Worm (Caenorhabditis elegans): ENCODE results near the gene H39E20.1.

H39E20.1 gene

ce11 chrX:1397516-1397915 is at the start of gene H39E20.1:
H39E20.1 (minus strand) TSS chrX:1397616.
- TF ChIP-seq mep-1 (tag; optimal IDR thresholded peaks at IDR 0.05) = no peak
- TF ChIP-seq cnd-1 (tag; optimal IDR thresholded peaks at IDR 0.05) = no peak

ce11 chrX:1446593-1447141 is 49.3 kb upstream of the H39E20.1 start, which contains the start of gene zfp-3:
zfp-3 (minus strand) TSS chrX:1446643.
- peak; percentile 93 for TF ChIP-seq pha-4 (tag; optimal IDR thresholded peaks at IDR 0.05)
- TF ChIP-seq nhr-2 (tag; optimal IDR thresholded peaks at IDR 0.05) = no peak
- TF ChIP-seq nhr-28 (tag; optimal IDR thresholded peaks at IDR 0.05) = no peak
- no peak for TF ChIP-seq elt-3 (tag; optimal IDR thresholded peaks at IDR 0.05)
- TF ChIP-seq mab-5 (tag; optimal IDR thresholded peaks at IDR 0.05) = no peak
- TF ChIP-seq lsy-2 (tag; optimal IDR thresholded peaks at IDR 0.05) = peak; percentile 44
- peak; percentile 60 for TF ChIP-seq unc-120 (tag; optimal IDR thresholded peaks at IDR 0.05; ENCODE audit: poor library complexity, severe bottlenecking)
- TF ChIP-seq zip-8 (tag; optimal IDR thresholded peaks at IDR 0.05) = no peak
- TF ChIP-seq mep-1 (tag; optimal IDR thresholded peaks at IDR 0.05) = peak; percentile 83
- TF ChIP-seq ceh-39 (tag; optimal IDR thresholded peaks at IDR 0.05) = peak; percentile 98
- peak; percentile 66 for TF ChIP-seq sptf-1 (tag; optimal IDR thresholded peaks at IDR 0.05)
- peak; percentile 63 for TF ChIP-seq hlh-1 (tag; optimal IDR thresholded peaks at IDR 0.05)
- peak; percentile 92 for TF ChIP-seq lin-13 (tag; optimal IDR thresholded peaks at IDR 0.05)
- TF ChIP-seq nhr-76 (tag; optimal IDR thresholded peaks at IDR 0.05) = no peak
- no peak for TF ChIP-seq snpc-4 (tag; optimal IDR thresholded peaks at IDR 0.05)
- TF ChIP-seq unc-39 (tag; optimal IDR thresholded peaks at IDR 0.05) = no peak
- TF ChIP-seq sem-2 (GFP tag; optimal IDR thresholded peaks at IDR 0.05) = no peak
- TF ChIP-seq nhr-237 (tag; optimal IDR thresholded peaks at IDR 0.05) = peak; percentile 90
- peak; percentile 72 for TF ChIP-seq unc-62 (GFP tag; optimal IDR thresholded peaks at IDR 0.05)
- peak; percentile 55 for TF ChIP-seq ztf-11 (tag; optimal IDR thresholded peaks at IDR 0.05)
- no peak for TF ChIP-seq flh-1 (GFP tag; optimal IDR thresholded peaks at IDR 0.05)
- TF ChIP-seq ces-1 (GFP tag; optimal IDR thresholded peaks at IDR 0.05) = peak; percentile 83
- no peak for TF ChIP-seq ceh-83 (GFP tag; optimal IDR thresholded peaks at IDR 0.05)
- peak; percentile 45 for TF ChIP-seq drap-1 (GFP tag; optimal IDR thresholded peaks at IDR 0.05)
- no peak for TF ChIP-seq tbx-8 (GFP tag; optimal IDR thresholded peaks at IDR 0.05)
- no peak for TF ChIP-seq lin-32 (GFP tag; optimal IDR thresholded peaks at IDR 0.05)
- no peak for TF ChIP-seq elt-1 (tag; optimal IDR thresholded peaks at IDR 0.05; ENCODE audit: borderline replicate concordance, insufficient read depth)
- TF ChIP-seq mls-2 (tag; optimal IDR thresholded peaks at IDR 0.05) = peak; percentile 69
- no peak for TF ChIP-seq cnd-1 (tag; optimal IDR thresholded peaks at IDR 0.05)
- peak; percentile 37 for TF ChIP-seq M03D4.4 (tag; optimal IDR thresholded peaks at IDR 0.05)
- TF ChIP-seq ham-2 (GFP tag; optimal IDR thresholded peaks at IDR 0.05) = no peak

ce11 chrX:1445696-1446095 is 48.3 kb upstream of the H39E20.1 start:
- no peak for TF ChIP-seq hlh-1 (tag; optimal IDR thresholded peaks at IDR 0.05)
- no peak for TF ChIP-seq nhr-28 (tag; optimal IDR thresholded peaks at IDR 0.05)
- no peak for TF ChIP-seq pha-4 (tag; optimal IDR thresholded peaks at IDR 0.05)
- TF ChIP-seq sptf-1 (tag; optimal IDR thresholded peaks at IDR 0.05) = peak; percentile 57
- TF ChIP-seq nhr-12 (tag; optimal IDR thresholded peaks at IDR 0.05) = no peak
- no peak for TF ChIP-seq mls-2 (tag; optimal IDR thresholded peaks at IDR 0.05)
- no peak for TF ChIP-seq flh-1 (GFP tag; optimal IDR thresholded peaks at IDR 0.05)

ce11 chrX:1443556-1444243 is 46.3 kb upstream of the H39E20.1 start:
- TF ChIP-seq ces-1 (GFP tag; optimal IDR thresholded peaks at IDR 0.05) = peak; percentile 6
- no peak for TF ChIP-seq drap-1 (GFP tag; optimal IDR thresholded peaks at IDR 0.05)

- TF ChIP-seq lsy-2 (tag; optimal IDR thresholded peaks at IDR 0.05) = no peak
- TF ChIP-seq ceh-43 (GFP tag; optimal IDR thresholded peaks at IDR 0.05) = no peak
- TF ChIP-seq sem-2 (GFP tag; optimal IDR thresholded peaks at IDR 0.05) = no peak
- TF ChIP-seq nhr-76 (tag; optimal IDR thresholded peaks at IDR 0.05) = no peak
- TF ChIP-seq nhr-28 (tag; optimal IDR thresholded peaks at IDR 0.05) = no peak
- no peak for TF ChIP-seq elt-3 (tag; optimal IDR thresholded peaks at IDR 0.05)
Measured at ce11 chrX:1441602-1442183, 44.3 kb upstream of the H39E20.1 start.
